Fruit fly (Drosophila melanogaster) whole organism, wandering third instar larva: ENCODE data around the gene CG17030.
A peak's percentile ranks its signal among the peaks of the same experiment; 100 is the strongest.

ENCODE experiments used
- Abd-B ChIP-seq: fragments of >200 bp; optimal IDR thresholded peaks from 2 replicates; lab custom pipeline; 2017; ENCODE audit warnings: missing biosample characterization, missing genetic modification characterization
- CG32264 ChIP-seq: fragments of 200-800 bp; sonication (Bioruptor generic); optimal IDR thresholded peaks from 2 replicates; lab custom pipeline; 2016; ENCODE audit warnings: missing biosample characterization, missing genetic modification characterization
- CG9705 ChIP-seq: fragments of 200-800 bp; sonication (Bioruptor generic); optimal IDR thresholded peaks from 2 replicates; lab custom pipeline; 2018; ENCODE audit warnings: missing biosample characterization, mild to moderate bottlenecking, missing genetic modification characterization
- CrebA ChIP-seq: fragments of 200-800 bp; sonication (Bioruptor generic); optimal IDR thresholded peaks from 2 replicates; lab custom pipeline; 2016; ENCODE audit warnings: missing biosample characterization, mild to moderate bottlenecking, missing genetic modification characterization, borderline replicate concordance
- Dfd ChIP-seq: fragments of >200 bp; optimal IDR thresholded peaks from 2 replicates; lab custom pipeline; 2017; ENCODE audit warnings: missing biosample characterization, missing genetic modification characterization
- Dif ChIP-seq: fragments of 200-275, 200-300 bp; sonication (Bioruptor generic); optimal IDR thresholded peaks from 2 replicates; lab custom pipeline; 2018; ENCODE audit warnings: missing biosample characterization, missing genetic modification characterization; ENCODE audit not compliant: partially characterized antibody
- GATAd ChIP-seq: sonication (Bioruptor generic); optimal IDR thresholded peaks from 2 replicates; lab custom pipeline; 2016; ENCODE audit warnings: missing biosample characterization, missing genetic modification characterization
- HLH106 ChIP-seq: fragments of 200-800 bp; optimal IDR thresholded peaks from 3 replicates; lab custom pipeline; 2019; ENCODE audit warnings: missing biosample characterization, mild to moderate bottlenecking, missing genetic modification characterization, moderate library complexity
- Hnf4 ChIP-seq: fragments of 200-800 bp; sonication (Bioruptor generic); optimal IDR thresholded peaks from 2 replicates; lab custom pipeline; 2016; ENCODE audit warnings: missing biosample characterization, mild to moderate bottlenecking, missing genetic modification characterization
- Hr78 ChIP-seq: fragments of >200 bp; optimal IDR thresholded peaks from 2 replicates; lab custom pipeline; 2017; ENCODE audit warnings: missing biosample characterization, missing genetic modification characterization
- Hr83 ChIP-seq: fragments of 200-300 bp; sonication (Bioruptor generic); optimal IDR thresholded peaks from 2 replicates; lab custom pipeline; 2016; ENCODE audit warnings: missing biosample characterization, mild to moderate bottlenecking, missing genetic modification characterization, moderate library complexity; ENCODE audit not compliant: poor library complexity, severe bottlenecking
- Jra ChIP-seq: sonication (Bioruptor generic); optimal IDR thresholded peaks from 2 replicates; lab custom pipeline; 2016; ENCODE audit warnings: missing biosample characterization, missing genetic modification characterization
- Mio ChIP-seq: sonication (Bioruptor generic); optimal IDR thresholded peaks from 2 replicates; lab custom pipeline; 2016; ENCODE audit warnings: missing biosample characterization, missing genetic modification characterization
- Myc ChIP-seq: fragments of >200 bp; optimal IDR thresholded peaks from 2 replicates; lab custom pipeline; 2017
- N ChIP-seq: fragments of >200 bp; optimal IDR thresholded peaks from 2 replicates; lab custom pipeline; 2018; ENCODE audit warnings: missing biosample characterization, missing external identifiers, missing genetic modification characterization
- OdsH ChIP-seq: fragments of 200-800 bp; sonication (Bioruptor generic); optimal IDR thresholded peaks from 2 replicates; lab custom pipeline; 2016; ENCODE audit warnings: missing biosample characterization, mild to moderate bottlenecking, missing genetic modification characterization
- Rel ChIP-seq, 2 experiments: fragments of 200-800 bp; sonication (Bioruptor generic) in 1 of 2; optimal IDR thresholded peaks; 2 replicates in 1 of 2; 3 replicates in 1 of 2; lab custom pipeline; 2016 to 2019; ENCODE audit warnings: mild to moderate bottlenecking in 2 of 2, missing biosample characterization in 2 of 2, missing genetic modification characterization in 2 of 2, moderate library complexity in 1 of 2
- Sp1 ChIP-seq: fragments of 200-800 bp; sonication (Bioruptor generic); optimal IDR thresholded peaks from 3 replicates; lab custom pipeline; 2019; ENCODE audit warnings: missing biosample characterization, mild to moderate bottlenecking, missing genetic modification characterization, moderate library complexity
- Vsx2 ChIP-seq: fragments of 200-300, 225-300 bp; sonication (Bioruptor generic); optimal IDR thresholded peaks from 2 replicates; lab custom pipeline; 2018; ENCODE audit warnings: missing biosample characterization, missing genetic modification characterization; ENCODE audit not compliant: partially characterized antibody
- br ChIP-seq: fragments of 200-800 bp; sonication (Bioruptor generic); optimal IDR thresholded peaks from 2 replicates; lab custom pipeline; 2016; ENCODE audit warnings: missing biosample characterization, missing genetic modification characterization
- dl ChIP-seq, 2 experiments: fragments of 175-275, 200-275 bp in 1 of 2; fragments of 200-275 bp in 1 of 2; sonication (Bioruptor generic); optimal IDR thresholded peaks; lab custom pipeline; 2018; ENCODE audit warnings: mild to moderate bottlenecking in 2 of 2, missing biosample characterization in 2 of 2, missing genetic modification characterization in 2 of 2, moderate library complexity in 2 of 2; ENCODE audit not compliant: partially characterized antibody in 2 of 2, insufficient read depth in 1 of 2
- dmrt93B ChIP-seq: fragments of 200-800 bp; sonication (Bioruptor generic); optimal IDR thresholded peaks from 2 replicates; lab custom pipeline; 2018; ENCODE audit warnings: missing biosample characterization, mild to moderate bottlenecking, missing genetic modification characterization
- dsf ChIP-seq: sonication (Bioruptor generic); optimal IDR thresholded peaks from 2 replicates; lab custom pipeline; 2016; ENCODE audit warnings: missing biosample characterization, missing genetic modification characterization, borderline replicate concordance
- ey ChIP-seq: fragments of 200-800 bp; sonication (Bioruptor generic); optimal IDR thresholded peaks from 2 replicates; lab custom pipeline; 2016; ENCODE audit warnings: missing biosample characterization, missing genetic modification characterization
- foxo ChIP-seq, 2 experiments: fragments of 200-800 bp; sonication (Bioruptor generic); optimal IDR thresholded peaks; 2 replicates in 1 of 2; 3 replicates in 1 of 2; lab custom pipeline; 2016 to 2017; ENCODE audit warnings: missing biosample characterization in 2 of 2, missing genetic modification characterization in 2 of 2
- fru ChIP-seq: fragments of 200-800 bp; sonication (Bioruptor generic); optimal IDR thresholded peaks from 3 replicates; lab custom pipeline; 2016; ENCODE audit warnings: missing biosample characterization, mild to moderate bottlenecking, missing genetic modification characterization
- h ChIP-seq: fragments of 200-800 bp; sonication (Bioruptor generic); optimal IDR thresholded peaks from 3 replicates; lab custom pipeline; 2016; ENCODE audit warnings: missing biosample characterization, mild to moderate bottlenecking, missing genetic modification characterization
- jim ChIP-seq: fragments of 175-275, 200-325 bp; sonication (Bioruptor generic); optimal IDR thresholded peaks from 2 replicates; lab custom pipeline; 2016; ENCODE audit warnings: missing biosample characterization, mild to moderate bottlenecking, missing genetic modification characterization
- lola ChIP-seq: fragments of >200 bp; optimal IDR thresholded peaks from 2 replicates; lab custom pipeline; 2017; ENCODE audit warnings: missing biosample characterization, missing genetic modification characterization
- pan ChIP-seq: fragments of >200 bp; optimal IDR thresholded peaks from 2 replicates; lab custom pipeline; 2017
- psq ChIP-seq: fragments of 200-800 bp; sonication (Bioruptor generic); optimal IDR thresholded peaks from 3 replicates; lab custom pipeline; 2017; ENCODE audit warnings: missing biosample characterization, mild to moderate bottlenecking, missing genetic modification characterization, moderate library complexity
- rgr ChIP-seq: fragments of 200-800 bp; sonication (Bioruptor generic); optimal IDR thresholded peaks from 3 replicates; lab custom pipeline; 2016; ENCODE audit warnings: missing biosample characterization, mild to moderate bottlenecking, missing genetic modification characterization
- sage ChIP-seq: fragments of 200-800 bp; sonication (Bioruptor generic); optimal IDR thresholded peaks from 2 replicates; lab custom pipeline; 2016; ENCODE audit warnings: missing biosample characterization, mild to moderate bottlenecking, missing genetic modification characterization
- sv ChIP-seq: fragments of 200-800 bp; sonication (Bioruptor generic); optimal IDR thresholded peaks from 3 replicates; lab custom pipeline; 2016; ENCODE audit warnings: missing biosample characterization, missing genetic modification characterization
- tai ChIP-seq: sonication (Bioruptor generic); optimal IDR thresholded peaks from 2 replicates; lab custom pipeline; 2016; ENCODE audit warnings: missing biosample characterization, missing genetic modification characterization
- usp ChIP-seq: fragments of >200 bp; optimal IDR thresholded peaks from 2 replicates; lab custom pipeline; 2017; ENCODE audit warnings: missing biosample characterization, missing genetic modification characterization
- woc ChIP-seq: sonication (Bioruptor generic); optimal IDR thresholded peaks from 2 replicates; lab custom pipeline; 2016; ENCODE audit warnings: missing biosample characterization, mild to moderate bottlenecking, missing genetic modification characterization

The CG17030 gene

dm6 chr3L:4978041-4978440 is 2.5 kb downstream of the CG17030 start:
- TF ChIP-seq Dfd (GFP tag; lab: Kevin White, UChicago) = no peak
- TF ChIP-seq rgr = no peak
- TF ChIP-seq br = no peak
- no peak for TF ChIP-seq sv
- TF ChIP-seq Mio (GFP tag; lab: Kevin White, UChicago) = no peak
- TF ChIP-seq pan = no peak
- no peak for TF ChIP-seq dl (GFP tag; optimal IDR thresholded peaks at IDR 0.05; lab: Kevin White, UChicago; ENCODE audit: insufficient read depth in 1 of 2, partially characterized antibody in 2 of 2)
- TF ChIP-seq OdsH (GFP tag; lab: Kevin White, UChicago) = no peak
- no peak for TF ChIP-seq tai (GFP tag; lab: Kevin White, UChicago)
- no peak for TF ChIP-seq Vsx2
- TF ChIP-seq GATAd (GFP tag; lab: Kevin White, UChicago) = no peak
- TF ChIP-seq Hr83 (GFP tag; lab: Kevin White, UChicago) = no peak
- no peak for TF ChIP-seq HLH106 (tag; lab: Kevin White, UChicago)
- TF ChIP-seq Jra = no peak
- no peak for TF ChIP-seq CG32264
- no peak for TF ChIP-seq woc (GFP tag; lab: Kevin White, UChicago)
- no peak for TF ChIP-seq dsf
- TF ChIP-seq ey (GFP tag; lab: Kevin White, UChicago) = no peak
- no peak for TF ChIP-seq Sp1
- TF ChIP-seq psq (GFP tag; lab: Kevin White, UChicago) = no peak

- TF ChIP-seq Hr83 (GFP tag; lab: Kevin White, UChicago) (no peak), OdsH (GFP tag; lab: Kevin White, UChicago) (no peak), ey (GFP tag; lab: Kevin White, UChicago) (no peak), dmrt93B (no peak), Jra (no peak), Dif (GFP tag; lab: Kevin White, UChicago) (peak; percentile 72), pan (no peak), CrebA (GFP tag; lab: Kevin White, UChicago) (no peak), lola (GFP tag; lab: Kevin White, UChicago) (no peak), br (no peak), Rel (GFP tag; optimal IDR thresholded peaks at IDR 0.05; lab: Kevin White, UChicago) (no peak), Rel (tag; optimal IDR thresholded peaks at IDR 0.05; lab: Kevin White, UChicago) (no peak), rgr (no peak), dl (GFP tag; optimal IDR thresholded peaks at IDR 0.05; lab: Kevin White, UChicago; ENCODE audit: insufficient read depth in 1 of 2, partially characterized antibody in 2 of 2) (peak in 1 of 2 experiments; percentile 20), Hnf4 (no peak), Hr78 (GFP tag; lab: Kevin White, UChicago) (no peak), sage (GFP tag; lab: Kevin White, UChicago) (no peak), usp (GFP tag; lab: Kevin White, UChicago) (no peak), fru (no peak), Vsx2 (peak; percentile 58), tai (GFP tag; lab: Kevin White, UChicago) (no peak), CG9705 (GFP tag; lab: Kevin White, UChicago) (no peak), GATAd (GFP tag; lab: Kevin White, UChicago) (no peak), h (no peak), jim (no peak), Mio (GFP tag; lab: Kevin White, UChicago) (no peak), psq (GFP tag; lab: Kevin White, UChicago) (peak; percentile 13), foxo (GFP tag; optimal IDR thresholded peaks at IDR 0.05; lab: Kevin White, UChicago) (no peak), Sp1 (no peak), N (GFP tag; lab: Kevin White, UChicago) (no peak), Abd-B (GFP tag; lab: Kevin White, UChicago) (no peak)
These were observed 4.3 kb downstream of the CG17030 start for dm6 chr3L:4976059-4976823.

dm6 chr3L:4969328-4969727 is 11.2 kb downstream of the CG17030 start:
- TF ChIP-seq sv (no peak), N (GFP tag; lab: Kevin White, UChicago) (no peak), usp (GFP tag; lab: Kevin White, UChicago) (no peak), dl (GFP tag; optimal IDR thresholded peaks at IDR 0.05; lab: Kevin White, UChicago; ENCODE audit: insufficient read depth in 1 of 2, partially characterized antibody in 2 of 2) (no peak), Hr78 (GFP tag; lab: Kevin White, UChicago) (no peak), Abd-B (GFP tag; lab: Kevin White, UChicago) (no peak), rgr (no peak), Dfd (GFP tag; lab: Kevin White, UChicago) (no peak), OdsH (GFP tag; lab: Kevin White, UChicago) (no peak), pan (no peak), Sp1 (no peak), Myc (lab: Kevin White, UChicago) (no peak), Dif (GFP tag; lab: Kevin White, UChicago) (no peak)
- TF ChIP-seq, all 38 proteins: peak for 0
